Fruit fly (Drosophila melanogaster) whole organism, pupa: ENCODE measurements around the gene MED31.
A peak's percentile ranks its signal among the peaks of the same experiment; 100 is the strongest.

Experiments
- CG10348 ChIP-seq: fragments of 200-800 bp; sonication (Bioruptor generic); IDR thresholded peaks from 2 replicates; pipeline ENCODE4 v1.3.6; 2022; ENCODE audit warnings: missing biosample characterization, missing genetic modification characterization
- CG12605 ChIP-seq: fragments of 200-800 bp; sonication (Bioruptor generic); IDR thresholded peaks from 2 replicates; pipeline ENCODE4 v1.3.6; 2022; ENCODE audit warnings: missing biosample characterization, missing genetic modification characterization
- CG13204 ChIP-seq: fragments of 200-800 bp; sonication (Bioruptor generic); optimal IDR thresholded peaks from 2 replicates; lab custom pipeline; 2018; ENCODE audit warnings: missing biosample characterization, mild to moderate bottlenecking, missing genetic modification characterization, moderate library complexity
- CG14655 ChIP-seq: fragments of 200-800 bp; sonication (Bioruptor generic); optimal IDR thresholded peaks from 3 replicates; lab custom pipeline; 2017; ENCODE audit warnings: mild to moderate bottlenecking, missing biosample characterization, missing genetic modification reagents, missing genetic modification characterization
- CG15710 ChIP-seq: fragments of 200-800 bp; sonication (Bioruptor generic); optimal IDR thresholded peaks from 2 replicates; lab custom pipeline; 2018; ENCODE audit warnings: missing biosample characterization, mild to moderate bottlenecking, missing genetic modification characterization, moderate library complexity
- CG17806 ChIP-seq: fragments of 200-800 bp; sonication (Bioruptor generic); optimal IDR thresholded peaks from 2 replicates; lab custom pipeline; 2018; ENCODE audit warnings: missing biosample characterization, mild to moderate bottlenecking, missing genetic modification characterization, moderate library complexity
- CG32121 ChIP-seq: fragments of 200-800 bp; sonication (Bioruptor generic); IDR thresholded peaks from 2 replicates; pipeline ENCODE4 v1.3.6; 2022; ENCODE audit warnings: missing biosample characterization, missing genetic modification characterization
- CG34367 ChIP-seq: fragments of 200-800 bp; sonication (Bioruptor generic); optimal IDR thresholded peaks from 2 replicates; lab custom pipeline; 2018; ENCODE audit warnings: missing biosample characterization, mild to moderate bottlenecking, missing genetic modification characterization
- CG4496 ChIP-seq: fragments of 200-800 bp; sonication (Bioruptor generic); IDR thresholded peaks from 3 replicates; pipeline ENCODE4 v1.3.6; 2022; ENCODE audit warnings: missing biosample characterization, missing genetic modification characterization
- CG8159 ChIP-seq: fragments of 200-800 bp; sonication (Bioruptor generic); optimal IDR thresholded peaks from 3 replicates; lab custom pipeline; 2018; ENCODE audit warnings: missing biosample characterization, mild to moderate bottlenecking, missing genetic modification characterization, moderate library complexity
- CG8301 ChIP-seq: fragments of 200-800 bp; sonication (Bioruptor generic); optimal IDR thresholded peaks from 2 replicates; lab custom pipeline; 2018; ENCODE audit warnings: missing biosample characterization, mild to moderate bottlenecking, missing genetic modification characterization
- CG9948 ChIP-seq: fragments of 200-800 bp; sonication (Bioruptor generic); optimal IDR thresholded peaks from 2 replicates; lab custom pipeline; 2018; ENCODE audit warnings: missing biosample characterization, mild to moderate bottlenecking, missing genetic modification characterization, moderate library complexity
- D1 ChIP-seq: fragments of 200-800 bp; sonication (Bioruptor generic); optimal IDR thresholded peaks from 2 replicates; lab custom pipeline; 2018; ENCODE audit warnings: missing biosample characterization, mild to moderate bottlenecking, missing genetic modification characterization, moderate library complexity
- EcR ChIP-seq: fragments of 200-800 bp; sonication (Bioruptor generic); optimal IDR thresholded peaks from 3 replicates; lab custom pipeline; 2019; ENCODE audit warnings: missing biosample characterization, missing genetic modification characterization, mild to moderate bottlenecking, moderate library complexity, missing genetic modification reagents
- Ets98B ChIP-seq: fragments of 200-800 bp; sonication (Bioruptor generic); IDR thresholded peaks from 2 replicates; pipeline ENCODE4 v1.3.6; 2022; ENCODE audit warnings: missing biosample characterization, missing genetic modification characterization
- Pif1A ChIP-seq: fragments of 200-800 bp; sonication (Bioruptor generic); optimal IDR thresholded peaks from 3 replicates; lab custom pipeline; 2016; ENCODE audit warnings: missing biosample characterization, missing genetic modification characterization
- Pif1B ChIP-seq: fragments of 200-800 bp; sonication (Bioruptor generic); optimal IDR thresholded peaks from 3 replicates; lab custom pipeline; 2016; ENCODE audit warnings: missing biosample characterization, missing genetic modification characterization
- Snoo ChIP-seq: fragments of 200-800 bp; sonication (Bioruptor generic); optimal IDR thresholded peaks from 3 replicates; lab custom pipeline; 2017; ENCODE audit warnings: missing biosample characterization, mild to moderate bottlenecking, missing genetic modification characterization, inconsistent platforms
- fd96Ca ChIP-seq: fragments of 200-800 bp; sonication (Bioruptor generic); IDR thresholded peaks from 3 replicates; pipeline ENCODE4 v1.3.6; 2022; ENCODE audit warnings: missing biosample characterization, missing genetic modification characterization
- gl ChIP-seq: fragments of 200-800 bp; sonication (Bioruptor generic); optimal IDR thresholded peaks from 2 replicates; lab custom pipeline; 2018; ENCODE audit warnings: missing biosample characterization, mild to moderate bottlenecking, missing genetic modification characterization
- rn ChIP-seq: fragments of 200-800 bp; sonication (Bioruptor generic); IDR thresholded peaks from 2 replicates; pipeline ENCODE4 v1.3.6; 2022; ENCODE audit warnings: missing biosample characterization, missing genetic modification characterization

MED31 gene

DNA sequence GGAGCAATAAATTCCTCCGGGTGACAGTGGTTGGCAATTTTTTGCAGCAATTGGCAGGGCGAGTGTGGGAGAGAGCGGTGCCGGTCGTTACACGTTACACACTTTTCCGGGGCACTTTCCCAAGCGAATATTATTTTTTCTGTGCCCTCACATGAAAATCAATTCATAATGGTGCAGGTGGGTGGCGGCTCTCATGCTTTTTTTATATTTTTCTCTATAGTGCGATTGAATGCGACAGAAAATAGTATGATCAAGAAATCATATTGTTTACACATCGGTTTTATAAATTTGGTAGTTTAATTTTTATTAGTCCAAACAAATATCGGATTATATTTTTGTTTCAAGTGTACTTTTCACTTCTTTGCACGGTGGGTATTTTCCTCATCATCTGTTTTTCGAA is 19.9 kb downstream of the MED31 start:
- TF ChIP-seq fd96Ca (peak; percentile 37; the same call in 1 of the 3 replicates), CG4496 (GFP tag; lab: Robert Waterston, UW) (no peak), CG10348 (no peak), D1 (tag; lab: Kevin White, UChicago) (no peak), Pif1A (GFP tag; lab: Kevin White, UChicago) (no peak), CG8159 (tag; lab: Kevin White, UChicago) (no peak), CG9948 (tag; lab: Kevin White, UChicago) (no peak), CG32121 (GFP tag; lab: Robert Waterston, UW) (peak; percentile 29; the same call in 1 of the 2 replicates), CG8301 (tag; lab: Kevin White, UChicago) (no peak)

DNA sequence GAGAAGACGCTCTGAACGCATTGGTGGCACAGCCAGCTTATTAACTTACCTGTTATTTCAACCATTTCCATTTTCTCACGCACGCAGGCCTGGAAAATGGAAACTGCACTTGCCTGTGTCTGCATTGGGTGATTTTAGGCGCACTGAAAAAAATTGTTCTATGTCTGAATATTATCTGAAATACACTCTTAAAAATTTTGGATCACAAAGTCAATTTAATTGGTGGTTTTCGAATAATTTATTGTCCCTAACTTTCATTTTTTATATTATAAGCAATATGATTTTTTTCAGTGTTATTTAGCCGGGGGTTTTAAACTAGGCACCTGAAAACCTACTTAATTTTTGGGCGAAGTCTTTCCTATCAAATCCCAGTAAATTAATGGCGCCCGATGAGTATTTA is 21.3 kb downstream of the MED31 start:
- peak; percentile 66 for TF ChIP-seq D1 (tag; lab: Kevin White, UChicago)
- peak; percentile 83 for TF ChIP-seq CG32121 (GFP tag; lab: Robert Waterston, UW)
- peak; percentile 70 for TF ChIP-seq Pif1A (GFP tag; lab: Kevin White, UChicago)
- peak; percentile 43; the same call in 1 of the 2 replicates for TF ChIP-seq rn (GFP tag; lab: Robert Waterston, UW)
- TF ChIP-seq Snoo (tag; lab: Kevin White, UChicago): peak; percentile 24
- TF ChIP-seq EcR (GFP tag; lab: Kevin White, UChicago): no peak
- no peak for TF ChIP-seq CG13204 (GFP tag; lab: Kevin White, UChicago)
- peak; percentile 21 for TF ChIP-seq CG34367
- TF ChIP-seq CG9948 (tag; lab: Kevin White, UChicago): peak; percentile 58
- TF ChIP-seq CG14655 (GFP tag; lab: Kevin White, UChicago): peak; percentile 77
- peak; percentile 46 for TF ChIP-seq CG15710
- TF ChIP-seq CG8301 (tag; lab: Kevin White, UChicago): peak; percentile 79
- no peak for TF ChIP-seq fd96Ca
- TF ChIP-seq Pif1B: peak; percentile 37
- TF ChIP-seq CG17806 (tag; lab: Kevin White, UChicago): peak; percentile 72
- peak; percentile 42; the same call in 1 of the 2 replicates for TF ChIP-seq CG12605 (GFP tag; lab: Robert Waterston, UW)
- TF ChIP-seq Ets98B (GFP tag; lab: Robert Waterston, UW): peak; percentile 69
- peak; percentile 31 for TF ChIP-seq gl (tag; lab: Kevin White, UChicago)
- peak; percentile 74 for TF ChIP-seq CG8159 (tag; lab: Kevin White, UChicago)
- no peak for TF ChIP-seq CG10348
- peak; percentile 88 for TF ChIP-seq CG4496 (GFP tag; lab: Robert Waterston, UW)

- no peak for TF ChIP-seq CG34367
- no peak for TF ChIP-seq CG14655 (GFP tag; lab: Kevin White, UChicago)
- no peak for TF ChIP-seq CG32121 (GFP tag; lab: Robert Waterston, UW)
- TF ChIP-seq fd96Ca: no peak
Observed at dm6 chr3R:4664199-4664598, 22.4 kb downstream of the MED31 start.

- TF ChIP-seq fd96Ca (peak; percentile 61; the same call in 2 of the 3 replicates), EcR (GFP tag; lab: Kevin White, UChicago) (peak; percentile 44), CG4496 (GFP tag; lab: Robert Waterston, UW) (peak; percentile 87), CG8159 (tag; lab: Kevin White, UChicago) (peak; percentile 80), CG17806 (tag; lab: Kevin White, UChicago) (peak; percentile 70), rn (GFP tag; lab: Robert Waterston, UW) (0 out of 2 replicates have a peak, but pooled peaks have one; percentile 17), CG13204 (GFP tag; lab: Kevin White, UChicago) (peak; percentile 72), Pif1B (peak; percentile 88), CG34367 (peak; percentile 78), CG15710 (peak; percentile 78), gl (tag; lab: Kevin White, UChicago) (peak; percentile 91), CG14655 (GFP tag; lab: Kevin White, UChicago) (peak; percentile 75), Ets98B (GFP tag; lab: Robert Waterston, UW) (peak; percentile 79), D1 (tag; lab: Kevin White, UChicago) (no peak), CG9948 (tag; lab: Kevin White, UChicago) (peak; percentile 55), Pif1A (GFP tag; lab: Kevin White, UChicago) (peak; percentile 92), Snoo (tag; lab: Kevin White, UChicago) (peak; percentile 81), CG10348 (no peak), CG12605 (GFP tag; lab: Robert Waterston, UW) (peak; percentile 66; the same call in 1 of the 2 replicates), CG8301 (tag; lab: Kevin White, UChicago) (peak; percentile 57), CG32121 (GFP tag; lab: Robert Waterston, UW) (peak; percentile 81)
Observed at dm6 chr3R:4664947-4665346, 23.2 kb downstream of the MED31 start.

- TF ChIP-seq CG8301 (tag; lab: Kevin White, UChicago) (no peak), rn (GFP tag; lab: Robert Waterston, UW) (no peak), fd96Ca (no peak), CG9948 (tag; lab: Kevin White, UChicago) (no peak), Pif1A (GFP tag; lab: Kevin White, UChicago) (no peak), CG4496 (GFP tag; lab: Robert Waterston, UW) (no peak), CG13204 (GFP tag; lab: Kevin White, UChicago) (no peak), Pif1B (no peak), gl (tag; lab: Kevin White, UChicago) (no peak), CG8159 (tag; lab: Kevin White, UChicago) (no peak), Ets98B (GFP tag; lab: Robert Waterston, UW) (no peak), CG32121 (GFP tag; lab: Robert Waterston, UW) (no peak), Snoo (tag; lab: Kevin White, UChicago) (no peak), CG34367 (no peak), EcR (GFP tag; lab: Kevin White, UChicago) (no peak), CG17806 (tag; lab: Kevin White, UChicago) (no peak), CG12605 (GFP tag; lab: Robert Waterston, UW) (no peak), CG15710 (no peak)
Observed at dm6 chr3R:4666014-4666652, 24.4 kb downstream of the MED31 start.
